Fruit fly (Drosophila melanogaster) whole organism, adult: Measurements from ENCODE around the gene CG9839.

Experiments used
- CG11617 ChIP-seq: fragments of 200-800 bp; sonication (Bioruptor generic); optimal IDR thresholded peaks from 2 replicates; lab custom pipeline; 2017; ENCODE audit warnings: mild to moderate bottlenecking, missing biosample characterization, missing genetic modification reagents, missing genetic modification characterization
- CG12768 ChIP-seq: fragments of 200-800 bp; sonication (Bioruptor generic); optimal IDR thresholded peaks from 2 replicates; lab custom pipeline; 2017; ENCODE audit warnings: missing biosample characterization, missing genetic modification characterization, mild to moderate bottlenecking, moderate library complexity, missing genetic modification reagents
- CG14711 ChIP-seq: fragments of 200-800 bp; sonication (Bioruptor generic); optimal IDR thresholded peaks from 2 replicates; lab custom pipeline; 2018; ENCODE audit warnings: missing biosample characterization, mild to moderate bottlenecking, missing genetic modification characterization, moderate library complexity
- CG1620 ChIP-seq: fragments of 200-800 bp; sonication (Bioruptor generic); optimal IDR thresholded peaks from 2 replicates; lab custom pipeline; 2016; ENCODE audit warnings: missing biosample characterization, missing genetic modification characterization
- CG33017 ChIP-seq: fragments of 200-800 bp; sonication (Bioruptor generic); optimal IDR thresholded peaks from 2 replicates; lab custom pipeline; 2018; ENCODE audit warnings: missing biosample characterization, mild to moderate bottlenecking, missing genetic modification characterization, moderate library complexity
- CG5204 ChIP-seq: fragments of 200-800 bp; sonication (Bioruptor generic); optimal IDR thresholded peaks from 2 replicates; lab custom pipeline; 2016; ENCODE audit warnings: missing biosample characterization, missing genetic modification characterization
- CG7045 ChIP-seq: fragments of 200-800 bp; sonication (Bioruptor generic); optimal IDR thresholded peaks from 2 replicates; lab custom pipeline; 2017; ENCODE audit warnings: missing biosample characterization, mild to moderate bottlenecking, missing genetic modification characterization
- CG7101 ChIP-seq: fragments of 200-800 bp; sonication (Bioruptor generic); optimal IDR thresholded peaks from 2 replicates; lab custom pipeline; 2018; ENCODE audit warnings: missing biosample characterization, mild to moderate bottlenecking, missing genetic modification characterization, moderate library complexity
- Clk ChIP-seq: fragments of 200-800 bp; sonication (Bioruptor generic); optimal IDR thresholded peaks from 2 replicates; lab custom pipeline; 2017; ENCODE audit warnings: missing biosample characterization, missing genetic modification characterization
- Crg-1 ChIP-seq: fragments of 200-800 bp; sonication (Bioruptor generic); optimal IDR thresholded peaks from 2 replicates; lab custom pipeline; 2016; ENCODE audit warnings: missing biosample characterization, missing genetic modification characterization
- Hr96 ChIP-seq: fragments of 200-800 bp; sonication (Bioruptor generic); optimal IDR thresholded peaks from 2 replicates; lab custom pipeline; 2016; ENCODE audit warnings: missing biosample characterization, missing genetic modification characterization
- Mnt ChIP-seq: fragments of 200-800 bp; sonication (Bioruptor generic); optimal IDR thresholded peaks from 2 replicates; lab custom pipeline; 2016; ENCODE audit warnings: missing biosample characterization, mild to moderate bottlenecking, missing genetic modification characterization
- bab1 ChIP-seq: fragments of 200-800 bp; sonication (Bioruptor generic); optimal IDR thresholded peaks from 3 replicates; lab custom pipeline; 2019; ENCODE audit warnings: missing biosample characterization, mild to moderate bottlenecking, missing genetic modification characterization, moderate library complexity
- cic ChIP-seq: fragments of 200-800 bp; sonication (Bioruptor generic); optimal IDR thresholded peaks from 2 replicates; lab custom pipeline; 2017; ENCODE audit warnings: missing biosample characterization, mild to moderate bottlenecking, missing genetic modification characterization, moderate library complexity
- cnc ChIP-seq, 2 experiments: fragments of >200 bp; optimal IDR thresholded peaks; 2 replicates each; lab custom pipeline; 2017
- kay ChIP-seq: fragments of 200-800 bp; sonication (Bioruptor generic); peaks from one replicate; lab custom pipeline; 2016; ENCODE audit warnings: missing biosample characterization, missing genetic modification characterization, borderline replicate concordance
- ovo ChIP-seq: fragments of 200-800 bp; sonication (Bioruptor generic); optimal IDR thresholded peaks from 2 replicates; lab custom pipeline; 2016; ENCODE audit warnings: missing biosample characterization, missing genetic modification characterization
- pad ChIP-seq: fragments of 200-800 bp; sonication (Bioruptor generic); optimal IDR thresholded peaks from 3 replicates; lab custom pipeline; 2017; ENCODE audit warnings: missing biosample characterization, missing genetic modification characterization, mild to moderate bottlenecking, moderate library complexity, missing genetic modification reagents
- tj ChIP-seq: fragments of 200-800 bp; sonication (Bioruptor generic); optimal IDR thresholded peaks from 3 replicates; lab custom pipeline; 2017; ENCODE audit warnings: missing biosample characterization, mild to moderate bottlenecking, missing genetic modification characterization, moderate library complexity
- toe ChIP-seq: fragments of 200-800 bp; sonication (Bioruptor generic); optimal IDR thresholded peaks from 2 replicates; lab custom pipeline; 2016; ENCODE audit warnings: missing biosample characterization, missing genetic modification characterization

CG9839 gene

dm6 chr3R:8812342-8812966 is 6.9 kb upstream of the CG9839 start:
- TF ChIP-seq tj (GFP tag; lab: Kevin White, UChicago) (peak; percentile 94), CG14711 (tag; lab: Kevin White, UChicago) (peak; percentile 12), CG7045 (GFP tag; lab: Kevin White, UChicago) (peak; percentile 9), kay (GFP tag; lab: Kevin White, UChicago) (peak; percentile 81), cnc (optimal IDR thresholded peaks at IDR 0.05; lab: Kevin White, UChicago) (no peak)

- TF ChIP-seq bab1 (GFP tag; lab: Kevin White, UChicago) (peak; percentile 43), ovo (GFP tag; lab: Kevin White, UChicago) (peak; percentile 31), CG12768 (GFP tag; lab: Kevin White, UChicago) (peak; percentile 81), cic (GFP tag; lab: Kevin White, UChicago) (peak; percentile 79), pad (GFP tag; lab: Kevin White, UChicago) (peak; percentile 74), Clk (GFP tag; lab: Kevin White, UChicago) (peak; percentile 65), Mnt (GFP tag; lab: Kevin White, UChicago) (peak; percentile 45), CG14711 (tag; lab: Kevin White, UChicago) (peak; percentile 86), CG7101 (peak; percentile 91), tj (GFP tag; lab: Kevin White, UChicago) (no peak), Hr96 (GFP tag; lab: Kevin White, UChicago) (peak; percentile 56), kay (GFP tag; lab: Kevin White, UChicago) (peak; percentile 92), CG11617 (GFP tag; lab: Kevin White, UChicago) (peak; percentile 70), CG7045 (GFP tag; lab: Kevin White, UChicago) (peak; percentile 91), toe (GFP tag; lab: Kevin White, UChicago) (peak; percentile 42), Crg-1 (peak; percentile 68), CG33017 (tag; lab: Kevin White, UChicago) (peak; percentile 94), CG5204 (GFP tag; lab: Kevin White, UChicago) (no peak), CG1620 (GFP tag; lab: Kevin White, UChicago) (no peak), cnc (optimal IDR thresholded peaks at IDR 0.05; lab: Kevin White, UChicago) (no peak)
Measured at dm6 chr3R:8811323-8811936, 5.8 kb upstream of the CG9839 start.

dm6 chr3R:8810397-8811184 is 5.0 kb upstream of the CG9839 start:
- TF ChIP-seq Crg-1 (peak; percentile 94), bab1 (GFP tag; lab: Kevin White, UChicago) (peak; percentile 57), CG1620 (GFP tag; lab: Kevin White, UChicago) (peak; percentile 70), cnc (optimal IDR thresholded peaks at IDR 0.05; lab: Kevin White, UChicago) (no peak), CG7101 (peak; percentile 87), CG33017 (tag; lab: Kevin White, UChicago) (peak; percentile 91), pad (GFP tag; lab: Kevin White, UChicago) (peak; percentile 70), Mnt (GFP tag; lab: Kevin White, UChicago) (peak; percentile 91), toe (GFP tag; lab: Kevin White, UChicago) (peak; percentile 56), cic (GFP tag; lab: Kevin White, UChicago) (peak; percentile 98), CG12768 (GFP tag; lab: Kevin White, UChicago) (peak; percentile 93), ovo (GFP tag; lab: Kevin White, UChicago) (peak; percentile 93), CG5204 (GFP tag; lab: Kevin White, UChicago) (no peak), CG11617 (GFP tag; lab: Kevin White, UChicago) (peak; percentile 84), Hr96 (GFP tag; lab: Kevin White, UChicago) (no peak), CG14711 (tag; lab: Kevin White, UChicago) (peak; percentile 57), Clk (GFP tag; lab: Kevin White, UChicago) (peak; percentile 42), tj (GFP tag; lab: Kevin White, UChicago) (peak; percentile 65), kay (GFP tag; lab: Kevin White, UChicago) (peak; percentile 98), CG7045 (GFP tag; lab: Kevin White, UChicago) (peak; percentile 80)

dm6 chr3R:8809712-8810111 is 4.1 kb upstream of the CG9839 start:
- TF ChIP-seq cic (GFP tag; lab: Kevin White, UChicago) (peak; percentile 94), pad (GFP tag; lab: Kevin White, UChicago) (no peak), Mnt (GFP tag; lab: Kevin White, UChicago) (peak; percentile 17)

dm6 chr3R:8808518-8808921 is 2.9 kb upstream of the CG9839 start:
- TF ChIP-seq CG33017 (tag; lab: Kevin White, UChicago) (peak; percentile 6), CG12768 (GFP tag; lab: Kevin White, UChicago) (no peak)
